Worm (Caenorhabditis elegans) whole organism, L2 larva: ENCODE data around the gene str-222.

Source experiments
- R02D3.7 ChIP-seq: fragments of 150-350 bp; optimal IDR thresholded peaks from 2 replicates; lab custom pipeline; 2014; ENCODE audit warnings: missing biosample characterization, missing genetic modification characterization
- Y55F3AM.14 ChIP-seq: fragments of 200-800 bp; sonication (Bioruptor generic); optimal IDR thresholded peaks from 2 replicates; lab custom pipeline; 2018; ENCODE audit warnings: mild to moderate bottlenecking, missing genetic modification characterization, missing compliant biosample characterization
- blmp-1 ChIP-seq: sonication (generic microtip); optimal IDR thresholded peaks from 2 replicates; lab custom pipeline; 2017; ENCODE audit warnings: missing genetic modification characterization, mild to moderate bottlenecking, missing compliant biosample characterization, antibody characterized with exemption, moderate library complexity; ENCODE audit not compliant: insufficient read depth
- lin-13 ChIP-seq: fragments of 150-350 bp; optimal IDR thresholded peaks from 2 replicates; lab custom pipeline; 2014; ENCODE audit warnings: missing biosample characterization, missing genetic modification reagents, missing genetic modification characterization

- no peak for TF ChIP-seq R02D3.7 (tag; lab: Kevin White, UChicago)
- TF ChIP-seq blmp-1 (tag; lab: Kevin White, UChicago): no peak
- TF ChIP-seq Y55F3AM.14 (GFP tag; lab: Kevin White, UChicago): no peak
- no peak for TF ChIP-seq lin-13
Measured at ce11 chrV:1654845-1655244, 18.9 kb downstream of the str-222 start, which contains the start of gene irld-11.
